Worm (Caenorhabditis elegans) whole organism, dauer: ENCODE results near the gene mrps-31.

ENCODE experiments used
- unc-62 ChIP-seq: sonication (generic microtip); optimal IDR thresholded peaks from 2 replicates; lab custom pipeline; 2017; ENCODE audit warnings: missing biosample characterization, missing genetic modification reagents, missing genetic modification characterization

mrps-31 gene

DNA sequence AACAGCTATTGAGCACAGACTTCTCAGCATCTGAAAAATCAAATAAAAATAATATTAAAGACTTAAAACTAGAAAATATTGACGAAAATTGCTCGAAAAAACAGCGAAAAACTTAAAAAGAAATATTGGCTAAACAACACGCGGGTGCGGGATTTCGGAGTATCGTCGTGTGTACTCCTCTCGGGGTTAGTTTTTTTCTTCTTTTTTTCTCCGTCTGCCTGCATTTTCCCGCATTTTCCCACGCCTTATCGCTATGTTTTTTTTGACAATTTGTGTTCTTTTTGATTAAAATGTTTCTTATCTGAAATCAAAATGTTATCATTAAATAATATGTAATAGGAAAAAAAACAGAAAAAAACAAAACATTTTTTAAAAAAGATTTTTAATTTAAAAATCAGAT lies at the start of gene mrps-31:
mrps-31 (minus strand) TSS at position 36 of the 400 bp plus-strand sequence.
- TF ChIP-seq unc-62 (GFP tag; lab: Kevin White, UChicago), result no peak

ce11 chrIII:3679083-3679482 lies 48.9 kb upstream of the mrps-31 start:
- no peak for TF ChIP-seq unc-62 (GFP tag; lab: Kevin White, UChicago)

DNA sequence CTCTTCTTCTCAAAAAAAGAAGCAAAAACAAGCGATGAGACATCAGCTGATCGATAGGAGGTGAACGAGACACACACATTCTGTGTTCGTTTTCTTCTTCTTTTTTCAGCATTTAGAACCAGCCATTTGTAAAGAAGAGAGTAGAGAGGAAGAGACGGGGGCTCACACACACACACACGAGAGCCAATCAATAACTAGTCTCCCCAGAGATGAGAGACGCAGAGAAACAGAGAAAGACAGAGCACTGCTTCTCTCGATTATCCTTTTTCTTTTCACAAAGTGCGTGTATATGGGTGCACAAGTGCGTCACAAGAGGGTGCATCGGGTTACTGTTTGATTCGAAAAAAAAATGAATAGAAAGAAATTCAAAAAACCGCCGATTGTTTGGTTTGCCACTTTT lies 47.2 kb upstream of the mrps-31 start:
- no peak for TF ChIP-seq unc-62 (GFP tag; lab: Kevin White, UChicago)

DNA sequence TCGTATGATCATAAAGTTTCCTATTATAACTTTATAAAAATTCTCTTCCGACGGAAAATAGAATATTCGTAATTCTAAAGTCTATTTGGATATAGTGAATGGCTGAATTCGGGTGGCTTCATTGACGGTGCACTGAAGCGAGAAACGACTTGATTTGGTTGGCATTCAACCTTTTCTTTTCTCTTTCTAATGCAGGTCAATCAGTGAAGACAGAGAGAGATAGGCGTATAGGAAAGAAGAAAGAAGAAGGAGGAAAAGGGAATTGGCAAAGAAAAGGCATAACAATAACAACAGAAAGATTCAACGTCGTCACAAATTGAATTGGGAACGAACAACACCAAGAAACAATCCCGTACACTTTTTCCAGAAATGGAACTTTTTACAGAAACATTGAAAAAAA lies 45.3 kb upstream of the mrps-31 start:
- no peak for TF ChIP-seq unc-62 (GFP tag; lab: Kevin White, UChicago)

ce11 chrIII:3674149-3674548 lies 44.0 kb upstream of the mrps-31 start:
- TF ChIP-seq unc-62 (GFP tag; lab: Kevin White, UChicago), result no peak

DNA sequence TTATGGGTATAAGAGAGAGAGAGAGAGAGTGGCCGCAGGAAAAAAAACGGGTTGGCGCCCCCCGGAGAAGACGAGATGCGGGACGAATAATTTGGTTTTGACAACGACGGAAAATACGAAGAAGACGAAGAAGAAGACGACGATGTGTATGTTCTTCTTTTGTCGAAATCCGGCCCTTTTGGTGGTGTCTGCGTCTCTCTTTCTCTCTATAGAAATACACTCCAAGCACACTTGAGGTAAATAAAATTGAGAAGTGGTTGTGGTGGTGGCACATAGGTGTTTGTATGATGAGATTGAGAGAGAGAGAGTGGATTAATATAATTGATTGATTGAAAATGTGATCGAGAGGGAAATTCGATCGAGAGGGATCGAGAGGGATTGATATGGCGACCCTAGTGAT lies 42.7 kb upstream of the mrps-31 start:
- TF ChIP-seq unc-62 (GFP tag; lab: Kevin White, UChicago), result no peak

DNA sequence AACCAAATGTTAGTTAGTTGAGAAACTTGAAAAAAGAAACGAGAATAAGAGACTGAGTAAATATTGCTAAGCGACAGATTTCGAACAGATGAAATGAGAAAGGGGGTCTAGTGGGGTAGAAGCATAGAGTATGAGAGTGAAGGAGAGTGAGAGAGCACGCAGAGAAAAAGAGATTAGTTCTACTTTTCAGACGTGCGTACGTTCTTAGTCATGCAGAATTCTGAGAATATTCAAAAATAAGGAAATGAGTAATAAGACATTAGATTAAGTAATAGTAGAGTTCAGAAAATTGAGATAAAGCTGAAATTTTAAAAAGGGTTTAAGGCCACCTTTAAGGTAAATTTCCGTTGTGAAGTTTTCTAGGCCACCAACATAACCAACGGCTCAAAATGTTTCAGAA lies 40.8 kb upstream of the mrps-31 start:
- TF ChIP-seq unc-62 (GFP tag; lab: Kevin White, UChicago), result no peak

- TF ChIP-seq unc-62 (GFP tag; lab: Kevin White, UChicago), result no peak
Observed at ce11 chrIII:3670336-3670735, 40.2 kb upstream of the mrps-31 start, which contains the start of gene C46F11.6. Gene C46F11.6 (minus strand): TSS chrIII:3670436.

DNA sequence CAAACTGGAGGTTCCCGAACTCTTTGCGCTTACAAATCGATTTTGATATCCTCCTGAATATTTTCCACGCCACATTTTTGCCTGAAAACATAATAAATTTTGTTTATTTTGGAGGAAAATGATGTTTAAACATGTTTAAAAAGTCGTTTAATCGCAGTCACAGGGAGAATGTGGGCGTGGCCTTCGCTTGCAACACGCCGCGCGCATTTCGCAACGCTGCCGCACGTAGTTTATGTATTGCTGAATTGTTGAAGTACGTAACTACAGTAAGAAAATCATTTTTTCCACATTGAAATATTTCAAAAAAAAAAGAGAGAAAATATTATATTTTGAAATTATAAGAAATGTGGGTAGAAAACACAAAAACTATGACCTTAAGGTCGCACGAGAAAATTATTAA lies 34.1 kb upstream of the mrps-31 start, which contains the start of gene C46F11.4:
C46F11.4 (minus strand) TSS at position 81 of the 400 bp plus-strand sequence.
- no peak for TF ChIP-seq unc-62 (GFP tag; lab: Kevin White, UChicago)

DNA sequence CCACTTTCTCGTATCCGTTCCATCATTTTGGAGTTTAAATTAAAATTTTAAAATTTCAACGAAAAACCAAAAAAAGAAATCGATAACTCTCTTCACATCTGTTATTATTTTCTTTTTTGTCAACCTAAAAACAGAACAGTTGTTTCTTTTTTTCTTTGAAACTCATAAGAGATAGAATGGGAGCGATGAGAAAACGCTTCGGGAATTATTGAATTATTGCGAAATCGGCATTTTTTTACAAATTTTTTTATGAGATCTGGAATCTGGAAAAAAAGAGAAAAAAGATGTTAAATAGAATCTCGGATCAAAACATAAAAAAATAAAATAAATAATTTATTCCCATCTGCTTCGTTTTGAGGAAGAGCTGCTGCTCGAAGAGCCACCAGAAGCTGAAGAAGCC lies 27.3 kb upstream of the mrps-31 start, which contains the start of gene C46F11.5:
C46F11.5 (minus strand) TSS at position 128 of the 400 bp plus-strand sequence.
- no peak for TF ChIP-seq unc-62 (GFP tag; lab: Kevin White, UChicago)

ce11 chrIII:3652964-3653363 lies 22.8 kb upstream of the mrps-31 start:
- no peak for TF ChIP-seq unc-62 (GFP tag; lab: Kevin White, UChicago)

ce11 chrIII:3652427-3652826 lies 22.3 kb upstream of the mrps-31 start:
- no peak for TF ChIP-seq unc-62 (GFP tag; lab: Kevin White, UChicago)

DNA sequence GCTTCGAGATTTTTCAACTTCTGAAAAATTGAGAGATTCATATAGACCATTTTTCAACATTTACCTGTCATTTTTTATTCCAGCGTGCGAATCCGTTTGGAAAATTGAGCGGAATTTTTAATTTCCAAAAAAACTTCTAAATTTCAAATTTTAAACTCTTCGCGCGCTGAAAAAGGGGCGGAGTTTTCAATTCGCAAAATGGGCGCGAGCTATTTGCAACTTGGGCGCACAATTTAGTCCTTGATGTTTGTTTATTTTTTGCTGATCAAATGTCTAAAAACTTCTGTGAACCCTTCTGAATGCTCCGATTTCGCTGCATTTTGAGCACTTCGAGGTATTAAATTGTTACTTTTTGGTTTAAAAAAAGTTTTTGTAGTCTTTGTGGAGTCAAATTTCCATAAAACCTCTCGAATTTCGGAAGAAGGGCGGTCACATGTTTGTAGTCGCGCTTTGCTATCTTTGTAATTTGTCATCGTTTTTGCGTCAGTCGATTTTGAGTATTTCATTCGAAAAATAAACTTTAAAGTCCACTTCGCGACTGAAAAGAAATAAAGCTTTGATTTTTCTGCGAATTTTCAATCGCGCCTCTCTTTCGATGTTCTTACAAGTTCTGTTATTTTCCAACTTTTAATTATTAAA lies 20.6 kb upstream of the mrps-31 start, which contains the start of the genes madf-8 and gsr-1:
madf-8 (minus strand) TSS at position 156 of the 639 bp plus-strand sequence.
gsr-1 (plus strand) TSS at position 231 of the 639 bp plus-strand sequence.
- TF ChIP-seq unc-62 (GFP tag; lab: Kevin White, UChicago), result no peak

ce11 chrIII:3650266-3650665 lies 20.1 kb upstream of the mrps-31 start:
- TF ChIP-seq unc-62 (GFP tag; lab: Kevin White, UChicago), result no peak

DNA sequence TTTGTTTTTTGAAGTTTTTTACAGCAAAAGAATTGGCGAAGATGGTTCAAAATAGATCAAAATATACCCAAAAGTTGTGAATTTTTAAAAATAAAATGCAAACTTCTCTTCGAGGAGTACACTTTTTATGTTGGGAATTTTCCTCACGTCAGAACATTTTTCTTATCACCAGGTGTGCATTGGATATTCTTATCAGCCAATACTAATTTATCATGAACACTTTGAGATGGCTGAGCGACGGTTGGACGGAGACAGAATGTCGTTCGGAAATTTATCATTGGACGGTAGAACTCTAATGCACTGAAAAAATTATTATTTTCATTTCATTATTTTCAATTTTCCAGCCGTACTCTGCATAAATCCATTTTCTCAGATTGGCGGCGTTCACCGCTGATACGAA lies 19.1 kb upstream of the mrps-31 start:
- no peak for TF ChIP-seq unc-62 (GFP tag; lab: Kevin White, UChicago)

- TF ChIP-seq unc-62 (GFP tag; lab: Kevin White, UChicago), result no peak
Observed at ce11 chrIII:3644075-3644474, 13.9 kb upstream of the mrps-31 start, which contains the start of gene unc-93. Gene unc-93 (plus strand): TSS chrIII:3644375.

DNA sequence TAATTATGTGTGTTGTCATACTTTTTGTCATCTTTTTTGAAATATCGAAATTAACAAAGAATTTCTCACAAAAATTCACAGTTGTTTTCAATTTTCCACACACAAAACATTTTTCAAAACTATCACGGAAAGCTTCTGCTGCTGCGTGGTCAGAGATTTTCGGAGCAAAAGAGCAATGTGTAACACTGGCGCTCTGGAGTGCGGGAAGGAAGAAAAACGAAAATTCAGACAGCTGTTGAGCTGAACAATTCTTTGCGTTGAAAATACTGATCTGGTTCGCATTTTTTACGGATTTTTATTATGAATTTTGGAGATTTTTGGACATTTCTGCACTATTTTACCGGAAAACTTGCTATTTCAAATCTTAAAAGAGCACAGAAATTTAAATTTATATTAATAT lies 13.4 kb upstream of the mrps-31 start:
- no peak for TF ChIP-seq unc-62 (GFP tag; lab: Kevin White, UChicago)
